Worm (Caenorhabditis elegans): ENCODE measurements around the gene elo-8.

Gene elo-8

ce11 chrIII:11185483-11186115 is 46.3 kb downstream of the elo-8 start:
- TF ChIP-seq cog-1 (tag; optimal IDR thresholded peaks at IDR 0.05) (no peak), ztf-29 (GFP tag; IDR thresholded peaks at IDR 0.05) (no peak), tab-1 (GFP tag; IDR thresholded peaks at IDR 0.05) (no peak), ref-1 (GFP tag; conservative IDR thresholded peaks at IDR 0.05) (no peak), T22C8.4 (GFP tag; IDR thresholded peaks at IDR 0.05) (no peak)
